Fruit fly (Drosophila melanogaster) whole organism, embryonic: ENCODE measurements around the gene Jon65Aiii.

Experiments
- Abd-B ChIP-seq: fragments of 200-800 bp; sonication (Bioruptor generic); optimal IDR thresholded peaks from 2 replicates; lab custom pipeline; 2018; ENCODE audit warnings: missing biosample characterization, mild to moderate bottlenecking, missing genetic modification characterization, moderate library complexity
- CG10267 ChIP-seq: fragments of 200-800 bp; sonication (Bioruptor generic); optimal IDR thresholded peaks from 2 replicates; lab custom pipeline; 2018; ENCODE audit warnings: missing biosample characterization, mild to moderate bottlenecking, missing genetic modification characterization, moderate library complexity
- CG11504 ChIP-seq: fragments of 200-800 bp; sonication (Bioruptor generic); optimal IDR thresholded peaks from 3 replicates; lab custom pipeline; 2019; ENCODE audit warnings: missing biosample characterization, mild to moderate bottlenecking, missing genetic modification characterization, moderate library complexity
- CG11560 ChIP-seq: fragments of 200-800 bp; sonication (Bioruptor generic); IDR thresholded peaks from 3 replicates; pipeline ENCODE4 v1.3.6; 2022; ENCODE audit warnings: missing biosample characterization, missing genetic modification characterization
- CG1233 ChIP-seq: fragments of 200-800 bp; sonication (Bioruptor generic); optimal IDR thresholded peaks from 4 replicates; lab custom pipeline; 2018; ENCODE audit warnings: missing biosample characterization, mild to moderate bottlenecking, missing genetic modification characterization
- CG12659 ChIP-seq: fragments of 200-800 bp; sonication (Bioruptor generic); optimal IDR thresholded peaks from 3 replicates; lab custom pipeline; 2017; ENCODE audit warnings: mild to moderate bottlenecking, missing biosample characterization, missing genetic modification reagents, missing genetic modification characterization
- CG12744 ChIP-seq: fragments of 200-800 bp; sonication (Bioruptor generic); optimal IDR thresholded peaks from 2 replicates; lab custom pipeline; 2016; ENCODE audit warnings: missing biosample characterization, missing genetic modification characterization
- CG13624 ChIP-seq: fragments of 200-800 bp; sonication (Bioruptor generic); optimal IDR thresholded peaks from 2 replicates; lab custom pipeline; 2016; ENCODE audit warnings: missing biosample characterization, missing genetic modification characterization
- CG14710 ChIP-seq: fragments of 200-800 bp; sonication (Bioruptor generic); optimal IDR thresholded peaks from 3 replicates; lab custom pipeline; 2019; ENCODE audit warnings: missing biosample characterization, mild to moderate bottlenecking, missing genetic modification characterization, moderate library complexity
- CG14965 ChIP-seq: fragments of 200-800 bp; sonication (Bioruptor generic); optimal IDR thresholded peaks from 2 replicates; lab custom pipeline; 2016; ENCODE audit warnings: missing biosample characterization, missing genetic modification characterization, borderline replicate concordance
- CG15269 ChIP-seq: fragments of 200-800 bp; sonication (Bioruptor generic); optimal IDR thresholded peaks from 2 replicates; lab custom pipeline; 2018; ENCODE audit warnings: missing biosample characterization, mild to moderate bottlenecking, missing genetic modification characterization, moderate library complexity
- CG1529 ChIP-seq: fragments of 200-800 bp; sonication (Bioruptor generic); optimal IDR thresholded peaks from 3 replicates; lab custom pipeline; 2018; ENCODE audit warnings: missing biosample characterization, missing genetic modification characterization
- CG17385 ChIP-seq: fragments of 200-800 bp; sonication (Bioruptor generic); optimal IDR thresholded peaks from 3 replicates; lab custom pipeline; 2018; ENCODE audit warnings: missing biosample characterization, mild to moderate bottlenecking, missing genetic modification characterization
- CG17612 ChIP-seq: fragments of 200-800 bp; sonication (Bioruptor generic); IDR thresholded peaks from 2 replicates; pipeline ENCODE4 v1.3.6; 2022; ENCODE audit warnings: missing biosample characterization, missing genetic modification characterization
- CG2116 ChIP-seq: fragments of 200-800 bp; sonication (Bioruptor generic); optimal IDR thresholded peaks from 3 replicates; lab custom pipeline; 2018; ENCODE audit warnings: missing biosample characterization, mild to moderate bottlenecking, missing genetic modification characterization
- CG30403 ChIP-seq: fragments of 200-800 bp; sonication (Bioruptor generic); optimal IDR thresholded peaks from 3 replicates; lab custom pipeline; 2016; ENCODE audit warnings: missing biosample characterization, missing genetic modification characterization
- CG3281 ChIP-seq: fragments of 200-800 bp; sonication (Bioruptor generic); optimal IDR thresholded peaks from 3 replicates; lab custom pipeline; 2017; ENCODE audit warnings: missing biosample characterization, mild to moderate bottlenecking, missing genetic modification characterization
- CG4404 ChIP-seq: fragments of 200-800 bp; sonication (Bioruptor generic); IDR thresholded peaks from 2 replicates; pipeline ENCODE4 v1.3.6; 2022; ENCODE audit warnings: missing biosample characterization, missing genetic modification characterization
- CG4730 ChIP-seq: fragments of 200-800 bp; sonication (Bioruptor generic); IDR thresholded peaks from 2 replicates; pipeline ENCODE4 v1.3.6; 2022; ENCODE audit warnings: missing biosample characterization, missing genetic modification characterization
- CG7786 ChIP-seq: fragments of 200-800 bp; sonication (Bioruptor generic); optimal IDR thresholded peaks from 2 replicates; lab custom pipeline; 2016; ENCODE audit warnings: missing biosample characterization, missing genetic modification characterization
- CG8765 ChIP-seq: fragments of 200-800 bp; sonication (Bioruptor generic); IDR thresholded peaks from 2 replicates; pipeline ENCODE4 v1.3.6; 2022; ENCODE audit warnings: missing biosample characterization, missing genetic modification characterization
- CG9932 ChIP-seq: fragments of 200-800 bp; sonication (Bioruptor generic); IDR thresholded peaks from 2 replicates; pipeline ENCODE4 v1.3.6; 2022; ENCODE audit warnings: missing biosample characterization, missing genetic modification characterization
- Eip74EF ChIP-seq, 2 experiments: fragments of 200-800 bp in 1 of 2; fragments of >200 bp in 1 of 2; sonication (Bioruptor generic) in 1 of 2; optimal IDR thresholded peaks; 2 replicates each; lab custom pipeline; 2017 to 2019; ENCODE audit warnings: missing biosample characterization in 2 of 2, missing genetic modification characterization in 2 of 2, mild to moderate bottlenecking in 1 of 2, moderate library complexity in 1 of 2
- Ets97D ChIP-seq: fragments of 200-800 bp; sonication (Bioruptor generic); optimal IDR thresholded peaks from 3 replicates; lab custom pipeline; 2016; ENCODE audit warnings: missing biosample characterization, missing genetic modification characterization
- H15 ChIP-seq: fragments of 200-800 bp; sonication (Bioruptor generic); IDR thresholded peaks from 3 replicates; pipeline ENCODE4 v1.3.6; 2022; ENCODE audit warnings: missing biosample characterization, missing genetic modification characterization
- Hr78 ChIP-seq, 2 experiments: fragments of 200-800 bp in 1 of 2; fragments of >200 bp in 1 of 2; sonication (Bioruptor generic) in 1 of 2; optimal IDR thresholded peaks; 2 replicates each; lab custom pipeline; 2017 to 2019; ENCODE audit warnings: missing biosample characterization in 2 of 2, missing genetic modification characterization in 2 of 2, mild to moderate bottlenecking in 1 of 2, moderate library complexity in 1 of 2
- Lpt ChIP-seq: fragments of >200 bp; optimal IDR thresholded peaks from 2 replicates; lab custom pipeline; 2018; ENCODE audit warnings: missing biosample characterization, missing genetic modification characterization
- NfI ChIP-seq: fragments of 200-800 bp; sonication (Bioruptor generic); optimal IDR thresholded peaks from 3 replicates; lab custom pipeline; 2018; ENCODE audit warnings: missing biosample characterization, mild to moderate bottlenecking, missing genetic modification characterization, moderate library complexity
- Sox102F ChIP-seq: fragments of 200-800 bp; sonication (Bioruptor generic); optimal IDR thresholded peaks from 2 replicates; lab custom pipeline; 2018; ENCODE audit warnings: missing biosample characterization, mild to moderate bottlenecking, missing genetic modification characterization, moderate library complexity
- Tbp ChIP-seq: fragments of >200 bp; optimal IDR thresholded peaks from 2 replicates; lab custom pipeline; 2018; ENCODE audit warnings: missing biosample characterization, missing genetic modification characterization
- az2 ChIP-seq: fragments of 200-800 bp; sonication (Bioruptor generic); optimal IDR thresholded peaks from 3 replicates; lab custom pipeline; 2016; ENCODE audit warnings: missing biosample characterization, missing genetic modification characterization
- br ChIP-seq: fragments of >200 bp; optimal IDR thresholded peaks from 2 replicates; lab custom pipeline; 2017
- chif ChIP-seq, 2 experiments: fragments of 200-800 bp; sonication (Bioruptor generic); optimal IDR thresholded peaks; 3 replicates each; lab custom pipeline; 2016; ENCODE audit warnings: missing biosample characterization in 2 of 2, missing genetic modification characterization in 2 of 2
- croc ChIP-seq: fragments of 200-800 bp; sonication (Bioruptor generic); conservative IDR thresholded peaks from 3 replicates; pipeline ENCODE4 v1.3.6; 2022; ENCODE audit warnings: missing biosample characterization, missing genetic modification characterization
- gce ChIP-seq: fragments of 200-800 bp; sonication (Bioruptor generic); IDR thresholded peaks from 3 replicates; pipeline ENCODE4 v1.3.6; 2022; ENCODE audit warnings: missing biosample characterization, missing genetic modification characterization
- gem ChIP-seq: fragments of 200-800 bp; sonication (Bioruptor generic); optimal IDR thresholded peaks from 2 replicates; lab custom pipeline; 2019; ENCODE audit warnings: missing biosample characterization, mild to moderate bottlenecking, missing genetic modification characterization, moderate library complexity
- gsb-n ChIP-seq: fragments of 200-800 bp; sonication (Bioruptor generic); optimal IDR thresholded peaks from 3 replicates; lab custom pipeline; 2018; ENCODE audit warnings: missing biosample characterization, mild to moderate bottlenecking, missing genetic modification characterization
- ind ChIP-seq: fragments of 200-800 bp; sonication (Bioruptor generic); optimal IDR thresholded peaks from 3 replicates; lab custom pipeline; 2016; ENCODE audit warnings: missing biosample characterization, missing genetic modification characterization
- lmd ChIP-seq: fragments of 200-800 bp; sonication (Bioruptor generic); IDR thresholded peaks from 2 replicates; pipeline ENCODE4 v1.3.6; 2022; ENCODE audit warnings: missing biosample characterization, missing genetic modification characterization
- luna ChIP-seq: fragments of 200-800 bp; sonication (Bioruptor generic); optimal IDR thresholded peaks from 2 replicates; lab custom pipeline; 2016; ENCODE audit warnings: missing biosample characterization, missing genetic modification characterization
- nerfin-1 ChIP-seq: fragments of 200-800 bp; sonication (Bioruptor generic); optimal IDR thresholded peaks from 3 replicates; lab custom pipeline; 2019; ENCODE audit warnings: missing biosample characterization, mild to moderate bottlenecking, missing genetic modification characterization, moderate library complexity
- pfk ChIP-seq: fragments of 200-800 bp; sonication (Bioruptor generic); optimal IDR thresholded peaks from 2 replicates; lab custom pipeline; 2018; ENCODE audit warnings: missing biosample characterization, mild to moderate bottlenecking, missing genetic modification characterization, moderate library complexity
- prd ChIP-seq, 3 experiments: fragments of >200 bp in 2 of 3; fragments of 200-800 bp in 1 of 3; sonication (Bioruptor generic) in 1 of 3; optimal IDR thresholded peaks in 2 of 3; IDR thresholded peaks in 1 of 3; 2 replicates in 2 of 3; 3 replicates in 1 of 3; pipeline versions ENCODE4 v1.3.6 to Lab custom; 2017 to 2022; ENCODE audit warnings: missing biosample characterization in 1 of 3, missing genetic modification characterization in 1 of 3
- ranshi ChIP-seq: fragments of 200-800 bp; sonication (Bioruptor generic); IDR thresholded peaks from 2 replicates; pipeline ENCODE4 v1.3.6; 2022; ENCODE audit warnings: missing biosample characterization, missing genetic modification characterization
- sisA ChIP-seq: fragments of 200-800 bp; sonication (Bioruptor generic); IDR thresholded peaks from 2 replicates; pipeline ENCODE4 v1.3.6; 2022; ENCODE audit warnings: missing biosample characterization, missing genetic modification characterization
- slbo ChIP-seq: fragments of 200-800 bp; sonication (Bioruptor generic); IDR thresholded peaks from 2 replicates; pipeline ENCODE4 v1.3.6; 2022; ENCODE audit warnings: missing biosample characterization, missing genetic modification characterization
- slou ChIP-seq: fragments of 200-800 bp; sonication (Bioruptor generic); optimal IDR thresholded peaks from 3 replicates; lab custom pipeline; 2016; ENCODE audit warnings: missing biosample characterization, missing genetic modification characterization
- slp2 ChIP-seq: fragments of 200-800 bp; sonication (Bioruptor generic); optimal IDR thresholded peaks from 2 replicates; lab custom pipeline; 2016; ENCODE audit warnings: missing biosample characterization, missing genetic modification characterization
- tgo ChIP-seq: fragments of 200-800 bp; sonication (Bioruptor generic); IDR thresholded peaks from 3 replicates; pipeline ENCODE4 v1.3.6; 2022; ENCODE audit warnings: missing biosample characterization, missing genetic modification characterization
- unpg ChIP-seq: fragments of 200-800 bp; sonication (Bioruptor generic); optimal IDR thresholded peaks from 3 replicates; lab custom pipeline; 2018; ENCODE audit warnings: missing biosample characterization, mild to moderate bottlenecking, missing genetic modification characterization, moderate library complexity

Gene Jon65Aiii

dm6 chr3L:6085157-6085556, 34.6 kb downstream of the Jon65Aiii start (continued):
- TF ChIP-seq tgo (GFP tag; lab: Robert Waterston, UW) (no peak), gce (no peak), az2 (GFP tag; lab: Kevin White, UChicago) (peak; percentile 13), CG11504 (tag; lab: Kevin White, UChicago) (peak; percentile 60), CG1529 (GFP tag; lab: Kevin White, UChicago) (no peak), luna (GFP tag; lab: Kevin White, UChicago) (no peak), CG10267 (tag; lab: Kevin White, UChicago) (peak; percentile 31), Eip74EF (GFP tag; optimal IDR thresholded peaks at IDR 0.05; lab: Kevin White, UChicago) (no peak), pfk (no peak)

dm6 chr3L:6085988-6086387, 35.4 kb downstream of the Jon65Aiii start:
- no peak for TF ChIP-seq CG2116 (GFP tag; lab: Kevin White, UChicago)
- peak; percentile 70 for TF ChIP-seq gem (tag; lab: Kevin White, UChicago)
- no peak for TF ChIP-seq br (lab: Kevin White, UChicago)
- no peak for TF ChIP-seq CG4404
- no peak for TF ChIP-seq CG8765
- TF ChIP-seq Sox102F (GFP tag; lab: Kevin White, UChicago) = peak; percentile 49
- peak; percentile 9 for TF ChIP-seq CG12659
- TF ChIP-seq CG3281 (GFP tag; lab: Kevin White, UChicago) = no peak
- TF ChIP-seq ind (GFP tag; lab: Kevin White, UChicago) = no peak
- no peak for TF ChIP-seq CG11560
- TF ChIP-seq NfI (GFP tag; lab: Kevin White, UChicago) = peak; percentile 39
- no peak for TF ChIP-seq sisA
- no peak for TF ChIP-seq CG4730 (GFP tag; lab: Robert Waterston, UW)
- TF ChIP-seq CG9932 = peak; percentile 51; the same call in 1 of the 2 replicates
- TF ChIP-seq ranshi (GFP tag; lab: Robert Waterston, UW) = no peak
- no peak for TF ChIP-seq Ets97D (GFP tag; lab: Kevin White, UChicago)
- peak; percentile 10 for TF ChIP-seq CG17385 (GFP tag; lab: Kevin White, UChicago)
- peak; percentile 44; the same call in 1 of the 3 replicates for TF ChIP-seq croc (GFP tag; lab: Robert Waterston, UW)
- peak; percentile 41 for TF ChIP-seq CG15269 (tag; lab: Kevin White, UChicago)
- no peak for TF ChIP-seq slou (GFP tag; lab: Kevin White, UChicago)
- no peak for TF ChIP-seq CG1233 (GFP tag; lab: Kevin White, UChicago)
- TF ChIP-seq unpg = peak; percentile 65
- no peak for TF ChIP-seq CG17612
- TF ChIP-seq CG12744 = no peak
- no peak for TF ChIP-seq CG14965
- no peak for TF ChIP-seq CG14710 (tag; lab: Kevin White, UChicago)
- TF ChIP-seq gsb-n (tag; lab: Kevin White, UChicago) = no peak
- no peak for TF ChIP-seq Lpt
- no peak for TF ChIP-seq Hr78 (GFP tag; optimal IDR thresholded peaks at IDR 0.05; lab: Kevin White, UChicago)
- TF ChIP-seq nerfin-1 (tag; lab: Kevin White, UChicago) = no peak
- no peak for TF ChIP-seq slp2
- peak; percentile 47 for TF ChIP-seq CG30403 (GFP tag; lab: Kevin White, UChicago)
- TF ChIP-seq Abd-B (GFP tag; lab: Kevin White, UChicago) = no peak
- TF ChIP-seq slbo = peak; percentile 68
- peak; percentile 14 for TF ChIP-seq CG7786
- TF ChIP-seq H15 (GFP tag; lab: Robert Waterston, UW) = no peak
- no peak for TF ChIP-seq Tbp (GFP tag; lab: Kevin White, UChicago)
- peak; percentile 27 to 29 for TF ChIP-seq chif (GFP tag; optimal IDR thresholded peaks at IDR 0.05; lab: Kevin White, UChicago)
- no peak for TF ChIP-seq lmd (GFP tag; lab: Robert Waterston, UW)
- TF ChIP-seq prd (optimal IDR thresholded peaks at IDR 0.05; lab: Kevin White, UChicago) = no peak
- TF ChIP-seq prd (GFP tag; IDR thresholded peaks at IDR 0.05; lab: Robert Waterston, UW) = peak; percentile 45; the same call in 1 of the 3 replicates
- peak; percentile 38 for TF ChIP-seq CG13624 (GFP tag; lab: Kevin White, UChicago)
